Worm (Caenorhabditis elegans) whole organism, late embryonic: ENCODE results near the gene ZK899.6.

ENCODE experiments used
- C08G9.2 ChIP-seq: sonication (generic microtip); optimal IDR thresholded peaks from 2 replicates; lab custom pipeline; 2016; ENCODE audit warnings: mild to moderate bottlenecking, missing genetic modification characterization, moderate library complexity, missing compliant biosample characterization
- C38D4.7 ChIP-seq: fragments of 200-800 bp; sonication (Bioruptor generic); optimal IDR thresholded peaks from 2 replicates; lab custom pipeline; 2018; ENCODE audit warnings: mild to moderate bottlenecking, missing genetic modification characterization, moderate library complexity, missing compliant biosample characterization
- F13H6.1 ChIP-seq: sonication (generic microtip); optimal IDR thresholded peaks from 2 replicates; lab custom pipeline; 2016; ENCODE audit warnings: missing genetic modification characterization, missing compliant biosample characterization
- K09A11.1 ChIP-seq: sonication (generic microtip); optimal IDR thresholded peaks from 2 replicates; lab custom pipeline; 2017; ENCODE audit warnings: antibody characterized with exemption, mild to moderate bottlenecking, missing genetic modification characterization, missing compliant biosample characterization; ENCODE audit not compliant: insufficient read depth
- ahr-1 ChIP-seq: sonication (generic microtip); optimal IDR thresholded peaks from 2 replicates; lab custom pipeline; 2016; ENCODE audit warnings: missing genetic modification characterization, missing compliant biosample characterization
- ceh-2 ChIP-seq: sonication (generic microtip); optimal IDR thresholded peaks from 2 replicates; lab custom pipeline; 2016; ENCODE audit warnings: missing genotype, missing genetic modification characterization, missing compliant biosample characterization
- ceh-24 ChIP-seq: sonication (generic microtip); optimal IDR thresholded peaks from 2 replicates; lab custom pipeline; 2016; ENCODE audit warnings: mild to moderate bottlenecking, missing genetic modification characterization, missing compliant biosample characterization
- ceh-31 ChIP-seq: sonication (generic microtip); optimal IDR thresholded peaks from 2 replicates; lab custom pipeline; 2016; ENCODE audit warnings: missing genetic modification characterization, missing compliant biosample characterization
- ceh-34 ChIP-seq: sonication (generic microtip); optimal IDR thresholded peaks from 2 replicates; lab custom pipeline; 2016; ENCODE audit warnings: mild to moderate bottlenecking, missing genetic modification characterization, missing compliant biosample characterization
- ceh-45 ChIP-seq: fragments of 200-800 bp; sonication (Bioruptor generic); IDR thresholded peaks from 2 replicates; pipeline ENCODE4 v1.3.6; 2022; ENCODE audit warnings: missing genetic modification reagents, missing genetic modification characterization, missing compliant biosample characterization
- ceh-48 ChIP-seq: sonication (generic microtip); optimal IDR thresholded peaks from 2 replicates; lab custom pipeline; 2016; ENCODE audit warnings: missing genetic modification characterization, inconsistent platforms, missing compliant biosample characterization
- ceh-6 ChIP-seq: fragments of 200-800 bp; sonication (Bioruptor generic); optimal IDR thresholded peaks from 2 replicates; lab custom pipeline; 2018; ENCODE audit warnings: mild to moderate bottlenecking, missing genetic modification characterization, missing compliant biosample characterization
- ceh-9 ChIP-seq: sonication (generic microtip); optimal IDR thresholded peaks from 2 replicates; lab custom pipeline; 2016; ENCODE audit warnings: mild to moderate bottlenecking, missing genetic modification characterization, inconsistent platforms, missing compliant biosample characterization
- che-1 ChIP-seq: sonication (generic microtip); optimal IDR thresholded peaks from 2 replicates; lab custom pipeline; 2016; ENCODE audit warnings: mild to moderate bottlenecking, missing genetic modification characterization, missing compliant biosample characterization
- dve-1 ChIP-seq: sonication (generic microtip); optimal IDR thresholded peaks from 2 replicates; lab custom pipeline; 2017; ENCODE audit warnings: antibody characterized with exemption, mild to moderate bottlenecking, missing genetic modification characterization, missing compliant biosample characterization
- elt-2 ChIP-seq: sonication (generic microtip); optimal IDR thresholded peaks from 2 replicates; lab custom pipeline; 2016; ENCODE audit warnings: missing genetic modification reagents, missing genetic modification characterization, missing compliant biosample characterization
- elt-4 ChIP-seq: sonication (generic microtip); optimal IDR thresholded peaks from 2 replicates; lab custom pipeline; 2016; ENCODE audit warnings: missing genetic modification characterization, missing compliant biosample characterization
- ets-4 ChIP-seq: sonication (generic microtip); optimal IDR thresholded peaks from 2 replicates; lab custom pipeline; 2016; ENCODE audit warnings: missing genetic modification characterization, missing compliant biosample characterization
- eyg-1 ChIP-seq: sonication (generic microtip); optimal IDR thresholded peaks from 2 replicates; lab custom pipeline; 2016; ENCODE audit warnings: missing genotype, missing genetic modification characterization, missing compliant biosample characterization
- fax-1 ChIP-seq: sonication (generic microtip); optimal IDR thresholded peaks from 2 replicates; lab custom pipeline; 2016; ENCODE audit warnings: missing genotype, missing genetic modification characterization, missing compliant biosample characterization
- fkh-10 ChIP-seq: fragments of 150-350 bp; optimal IDR thresholded peaks from 2 replicates; lab custom pipeline; 2014; ENCODE audit warnings: missing biosample characterization, missing genetic modification reagents, missing genetic modification characterization
- gmeb-2 ChIP-seq: sonication (generic microtip); optimal IDR thresholded peaks from 2 replicates; lab custom pipeline; 2016; ENCODE audit warnings: missing genetic modification characterization, inconsistent platforms, missing compliant biosample characterization
- hlh-13 ChIP-seq: fragments of 200-800 bp; sonication (Bioruptor generic); optimal IDR thresholded peaks from 2 replicates; lab custom pipeline; 2018; ENCODE audit warnings: mild to moderate bottlenecking, missing genetic modification characterization, missing compliant biosample characterization
- hlh-15 ChIP-seq: sonication (generic microtip); optimal IDR thresholded peaks from 2 replicates; lab custom pipeline; 2016; ENCODE audit warnings: missing genetic modification characterization, missing compliant biosample characterization
- hlh-6 ChIP-seq: sonication (generic microtip); optimal IDR thresholded peaks from 2 replicates; lab custom pipeline; 2016; ENCODE audit warnings: missing genotype, missing genetic modification characterization, missing compliant biosample characterization
- lim-6 ChIP-seq: sonication (generic microtip); optimal IDR thresholded peaks from 2 replicates; lab custom pipeline; 2016; ENCODE audit warnings: missing genetic modification characterization, missing compliant biosample characterization
- lin-11 ChIP-seq: fragments of 200-800 bp; sonication (Bioruptor generic); optimal IDR thresholded peaks from 2 replicates; lab custom pipeline; 2018; ENCODE audit warnings: mild to moderate bottlenecking, missing genetic modification characterization, missing compliant biosample characterization
- madf-2 ChIP-seq: sonication (generic microtip); optimal IDR thresholded peaks from 2 replicates; lab custom pipeline; 2017; ENCODE audit warnings: missing genetic modification characterization, missing compliant biosample characterization
- nfya-1 ChIP-seq: sonication (generic microtip); optimal IDR thresholded peaks from 2 replicates; lab custom pipeline; 2017; ENCODE audit warnings: missing genetic modification characterization, mild to moderate bottlenecking, missing compliant biosample characterization, antibody characterized with exemption, moderate library complexity
- nhr-11 ChIP-seq: fragments of 150-350 bp; optimal IDR thresholded peaks from 2 replicates; lab custom pipeline; 2014; ENCODE audit warnings: missing biosample characterization, missing genetic modification characterization
- nhr-232 ChIP-seq: sonication (generic microtip); optimal IDR thresholded peaks from 2 replicates; lab custom pipeline; 2016; ENCODE audit warnings: missing genetic modification characterization, missing compliant biosample characterization
- npax-4 ChIP-seq: sonication (generic microtip); optimal IDR thresholded peaks from 2 replicates; lab custom pipeline; 2016; ENCODE audit warnings: missing genetic modification characterization, missing compliant biosample characterization
- pag-3 ChIP-seq: sonication (generic microtip); optimal IDR thresholded peaks from 2 replicates; lab custom pipeline; 2016; ENCODE audit warnings: missing compliant biosample characterization, missing genetic modification characterization, borderline replicate concordance
- pax-1 ChIP-seq: fragments of 150-350 bp; optimal IDR thresholded peaks from 2 replicates; lab custom pipeline; 2014; ENCODE audit warnings: missing biosample characterization, missing genetic modification characterization
- pha-2 ChIP-seq: sonication (generic microtip); optimal IDR thresholded peaks from 2 replicates; lab custom pipeline; 2017; ENCODE audit warnings: mild to moderate bottlenecking, missing genetic modification characterization, missing compliant biosample characterization
- pqm-1 ChIP-seq: sonication (generic microtip); optimal IDR thresholded peaks from 2 replicates; lab custom pipeline; 2016; ENCODE audit warnings: missing genetic modification characterization, missing compliant biosample characterization
- pros-1 ChIP-seq: fragments of 150-350 bp; optimal IDR thresholded peaks from 2 replicates; lab custom pipeline; 2014; ENCODE audit warnings: missing biosample characterization, missing genetic modification reagents, missing genetic modification characterization
- rnt-1 ChIP-seq: sonication (generic microtip); optimal IDR thresholded peaks from 2 replicates; lab custom pipeline; 2016; ENCODE audit warnings: missing genetic modification characterization, missing compliant biosample characterization
- sdc-2 ChIP-seq: sonication (generic microtip); optimal IDR thresholded peaks from 2 replicates; lab custom pipeline; 2016; ENCODE audit warnings: missing genotype, missing genetic modification characterization, missing compliant biosample characterization
- tbx-7 ChIP-seq: sonication (generic microtip); optimal IDR thresholded peaks from 2 replicates; lab custom pipeline; 2016; ENCODE audit warnings: missing genotype, missing genetic modification characterization, missing compliant biosample characterization
- ttx-3 ChIP-seq: sonication (generic microtip); optimal IDR thresholded peaks from 2 replicates; lab custom pipeline; 2016; ENCODE audit warnings: missing genetic modification reagents, missing genetic modification characterization, missing compliant biosample characterization
- unc-3 ChIP-seq, 2 experiments: fragments of 200-800 bp in 1 of 2; sonication (Bioruptor generic) in 1 of 2; sonication (generic microtip) in 1 of 2; conservative IDR thresholded peaks in 1 of 2; optimal IDR thresholded peaks in 1 of 2; 2 replicates each; pipeline versions ENCODE4 v1.3.6 to Lab custom; 2016 to 2022; ENCODE audit warnings: missing compliant biosample characterization in 2 of 2, missing genetic modification characterization in 2 of 2, missing genetic modification reagents in 1 of 2
- unc-42 ChIP-seq: sonication (generic microtip); optimal IDR thresholded peaks from 2 replicates; lab custom pipeline; 2016; ENCODE audit warnings: missing genotype, missing genetic modification characterization, missing compliant biosample characterization
- unc-86 ChIP-seq: sonication (generic microtip); optimal IDR thresholded peaks from 2 replicates; lab custom pipeline; 2016; ENCODE audit warnings: missing genetic modification characterization, missing compliant biosample characterization
- ztf-16 ChIP-seq: sonication (generic microtip); optimal IDR thresholded peaks from 2 replicates; lab custom pipeline; 2017; ENCODE audit warnings: missing genetic modification characterization, missing compliant biosample characterization

The ZK899.6 gene

ce11 chrX:9467573-9467972 lies 4.4 kb downstream of the ZK899.6 start (continued):
- peak; percentile 39 for TF ChIP-seq eyg-1
- TF ChIP-seq C08G9.2, result peak; percentile 61
- no peak for TF ChIP-seq nhr-11
- peak; percentile 79 for TF ChIP-seq ztf-16
- peak; percentile 82 for TF ChIP-seq lin-11 (tag; lab: Kevin White, UChicago)
- no peak for TF ChIP-seq fkh-10 (GFP tag; lab: Kevin White, UChicago)
- TF ChIP-seq tbx-7 (tag; lab: Kevin White, UChicago), result peak; percentile 49
- peak; percentile 86 for TF ChIP-seq unc-86
- TF ChIP-seq ttx-3 (tag; lab: Kevin White, UChicago), result peak; percentile 89
- peak; percentile 82 for TF ChIP-seq hlh-15 (tag; lab: Kevin White, UChicago)
- TF ChIP-seq fax-1 (tag; lab: Kevin White, UChicago), result peak; percentile 78
- TF ChIP-seq pha-2 (tag; lab: Kevin White, UChicago), result peak; percentile 87
- TF ChIP-seq K09A11.1 (tag; lab: Kevin White, UChicago), result peak; percentile 94
- peak; percentile 45 for TF ChIP-seq unc-42 (tag; lab: Kevin White, UChicago)
- peak; percentile 54 for TF ChIP-seq pax-1 (tag; lab: Kevin White, UChicago)
- peak; percentile 79 for TF ChIP-seq hlh-13
- peak; percentile 88 for TF ChIP-seq elt-2 (tag; lab: Kevin White, UChicago)
- TF ChIP-seq unc-3 (GFP tag; conservative IDR thresholded peaks at IDR 0.05; lab: Robert Waterston, UW), result peak; percentile 85
- TF ChIP-seq unc-3 (tag; optimal IDR thresholded peaks at IDR 0.05; lab: Kevin White, UChicago), result peak; percentile 80
- TF ChIP-seq nhr-232 (tag; lab: Kevin White, UChicago), result peak; percentile 78
- TF ChIP-seq dve-1, result peak; percentile 91
- peak; percentile 67 for TF ChIP-seq ceh-24 (tag; lab: Kevin White, UChicago)
- TF ChIP-seq rnt-1 (tag; lab: Kevin White, UChicago), result peak; percentile 69
- peak; percentile 83 for TF ChIP-seq F13H6.1 (tag; lab: Kevin White, UChicago)
- peak; percentile 27 for TF ChIP-seq ets-4 (tag; lab: Kevin White, UChicago)
- TF ChIP-seq madf-2, result peak; percentile 85
- peak; percentile 11 for TF ChIP-seq pqm-1 (tag; lab: Kevin White, UChicago)
- TF ChIP-seq C38D4.7 (GFP tag; lab: Kevin White, UChicago), result peak; percentile 74
- TF ChIP-seq pros-1 (tag; lab: Kevin White, UChicago), result peak; percentile 80
- TF ChIP-seq ceh-45 (GFP tag; lab: Robert Waterston, UW), result peak; percentile 90
- TF ChIP-seq ceh-9, result peak; percentile 26
- TF ChIP-seq pag-3, result peak; percentile 51
- peak; percentile 87 for TF ChIP-seq gmeb-2 (tag; lab: Kevin White, UChicago)
- TF ChIP-seq ceh-6 (GFP tag; lab: Kevin White, UChicago), result peak; percentile 83
- peak; percentile 7 for TF ChIP-seq lim-6
- peak; percentile 87 for TF ChIP-seq che-1 (tag; lab: Kevin White, UChicago)

- no peak for TF ChIP-seq dve-1
- no peak for TF ChIP-seq hlh-6 (tag; lab: Kevin White, UChicago)
- TF ChIP-seq ceh-34 (tag; lab: Kevin White, UChicago), result no peak
- no peak for TF ChIP-seq ceh-31 (tag; lab: Kevin White, UChicago)
- no peak for TF ChIP-seq gmeb-2 (tag; lab: Kevin White, UChicago)
- no peak for TF ChIP-seq ahr-1
- no peak for TF ChIP-seq ttx-3 (tag; lab: Kevin White, UChicago)
- TF ChIP-seq che-1 (tag; lab: Kevin White, UChicago), result no peak
- TF ChIP-seq ceh-48, result no peak
- no peak for TF ChIP-seq ceh-45 (GFP tag; lab: Robert Waterston, UW)
- no peak for TF ChIP-seq F13H6.1 (tag; lab: Kevin White, UChicago)
- TF ChIP-seq nfya-1 (tag; lab: Kevin White, UChicago), result no peak
- no peak for TF ChIP-seq npax-4 (tag; lab: Kevin White, UChicago)
- no peak for TF ChIP-seq unc-42 (tag; lab: Kevin White, UChicago)
- no peak for TF ChIP-seq sdc-2 (tag; lab: Kevin White, UChicago)
- no peak for TF ChIP-seq ceh-2 (tag; lab: Kevin White, UChicago)
- TF ChIP-seq elt-4 (tag; lab: Kevin White, UChicago), result no peak
- TF ChIP-seq hlh-13, result no peak
Measured at ce11 chrX:9472170-9472569, 9.0 kb downstream of the ZK899.6 start, which contains the start of gene gap-2. Gene gap-2, plus strand, starts transcription at chrX:9472470.
